Fruit fly (Drosophila melanogaster) whole organism, embryonic: ENCODE data around the gene Pex5.
A peak's percentile ranks its signal among the peaks of the same experiment; 100 is the strongest.

Experiments used
- Aef1 ChIP-seq: fragments of 200-800 bp; sonication (Bioruptor generic); IDR thresholded peaks from 3 replicates; pipeline ENCODE4 v1.3.6; 2022; ENCODE audit warnings: missing biosample characterization, missing genetic modification characterization
- Awh ChIP-seq: fragments of 200-800 bp; sonication (Bioruptor generic); IDR thresholded peaks from 2 replicates; pipeline ENCODE4, ENCODE4 v1.3.6; 2022; ENCODE audit warnings: missing biosample characterization, missing genetic modification characterization
- C15 ChIP-seq: fragments of 200-800 bp; sonication (Bioruptor generic); IDR thresholded peaks from 3 replicates; pipeline ENCODE4 v1.3.6; 2022; ENCODE audit warnings: missing biosample characterization, missing genetic modification characterization
- CG10543 ChIP-seq: fragments of 200-800 bp; sonication (Bioruptor generic); optimal IDR thresholded peaks from 3 replicates; lab custom pipeline; 2017; ENCODE audit warnings: missing biosample characterization, mild to moderate bottlenecking, missing genetic modification characterization, moderate library complexity
- CG13296 ChIP-seq: fragments of 200-800 bp; sonication (Bioruptor generic); optimal IDR thresholded peaks from 3 replicates; lab custom pipeline; 2018; ENCODE audit warnings: missing biosample characterization, mild to moderate bottlenecking, missing genetic modification characterization
- CG14014 ChIP-seq: fragments of 200-800 bp; sonication (Bioruptor generic); IDR thresholded peaks from 2 replicates; pipeline ENCODE4 v1.3.6; 2022; ENCODE audit warnings: missing biosample characterization, missing genetic modification characterization
- CG1647 ChIP-seq: fragments of 200-800 bp; sonication (Bioruptor generic); optimal IDR thresholded peaks from 3 replicates; lab custom pipeline; 2016; ENCODE audit warnings: missing biosample characterization, missing genetic modification characterization
- CG16813 ChIP-seq: fragments of 200-800 bp; sonication (Bioruptor generic); IDR thresholded peaks from 3 replicates; pipeline ENCODE4 v1.3.6; 2022; ENCODE audit warnings: missing biosample characterization, missing genetic modification characterization; ENCODE audit not compliant: partially characterized antibody
- CG16815 ChIP-seq: fragments of 200-800 bp; sonication (Bioruptor generic); optimal IDR thresholded peaks from 3 replicates; lab custom pipeline; 2017; ENCODE audit warnings: missing biosample characterization, mild to moderate bottlenecking, missing genetic modification characterization
- CG18619 ChIP-seq: fragments of 200-800 bp; sonication (Bioruptor generic); optimal IDR thresholded peaks from 3 replicates; lab custom pipeline; 2017; ENCODE audit warnings: missing biosample characterization, mild to moderate bottlenecking, missing genetic modification characterization
- CG2199 ChIP-seq: fragments of 200-800 bp; sonication (Bioruptor generic); IDR thresholded peaks from 3 replicates; pipeline ENCODE4 v1.3.6; 2022; ENCODE audit warnings: missing biosample characterization, missing genetic modification characterization
- CG34224 ChIP-seq: fragments of 200-800 bp; sonication (Bioruptor generic); IDR thresholded peaks from 3 replicates; pipeline ENCODE4 v1.3.6; 2022; ENCODE audit warnings: missing biosample characterization, missing genetic modification characterization; ENCODE audit not compliant: partially characterized antibody
- CG4282 ChIP-seq: fragments of 200-800 bp; sonication (Bioruptor generic); optimal IDR thresholded peaks from 2 replicates; lab custom pipeline; 2016; ENCODE audit warnings: missing biosample characterization, missing genetic modification characterization
- CG4360 ChIP-seq: fragments of 200-800 bp; sonication (Bioruptor generic); IDR thresholded peaks from 2 replicates; pipeline ENCODE4 v1.3.6; 2022; ENCODE audit warnings: missing biosample characterization, missing genetic modification characterization
- CG6175 ChIP-seq: fragments of 200-800 bp; sonication (Bioruptor generic); IDR thresholded peaks from 3 replicates; pipeline ENCODE4 v1.3.6; 2022; ENCODE audit warnings: missing biosample characterization, missing genetic modification characterization
- CG7745 ChIP-seq: fragments of 200-800 bp; sonication (Bioruptor generic); optimal IDR thresholded peaks from 2 replicates; lab custom pipeline; 2018; ENCODE audit warnings: missing biosample characterization, mild to moderate bottlenecking, missing genetic modification characterization, moderate library complexity
- CG9609 ChIP-seq: fragments of 200-800 bp; sonication (Bioruptor generic); optimal IDR thresholded peaks from 3 replicates; lab custom pipeline; 2016; ENCODE audit warnings: missing biosample characterization, missing genetic modification characterization
- E2f1 ChIP-seq: fragments of 200-800 bp; sonication (Bioruptor generic); IDR thresholded peaks from 2 replicates; pipeline ENCODE4 v1.3.6; 2022; ENCODE audit warnings: missing biosample characterization, missing genetic modification characterization
- Eip74EF ChIP-seq, 2 experiments: fragments of 200-800 bp in 1 of 2; fragments of >200 bp in 1 of 2; sonication (Bioruptor generic) in 1 of 2; optimal IDR thresholded peaks; 2 replicates each; lab custom pipeline; 2017 to 2019; ENCODE audit warnings: missing biosample characterization in 2 of 2, missing genetic modification characterization in 2 of 2, mild to moderate bottlenecking in 1 of 2, moderate library complexity in 1 of 2
- Elba2 ChIP-seq: fragments of 200-800 bp; sonication (Bioruptor generic); optimal IDR thresholded peaks from 3 replicates; lab custom pipeline; 2016; ENCODE audit warnings: missing biosample characterization, missing genetic modification characterization
- H2.0 ChIP-seq: fragments of 200-800 bp; sonication (Bioruptor generic); IDR thresholded peaks from 2 replicates; pipeline ENCODE4 v1.3.6; 2022; ENCODE audit warnings: missing biosample characterization, missing genetic modification characterization
- HHEX ChIP-seq: fragments of 200-800 bp; sonication (Bioruptor generic); optimal IDR thresholded peaks from 3 replicates; lab custom pipeline; 2017; ENCODE audit warnings: missing biosample characterization, mild to moderate bottlenecking, missing genetic modification characterization, missing genetic modification reagents
- Hmr ChIP-seq: fragments of 200-800 bp; sonication (Bioruptor generic); optimal IDR thresholded peaks from 3 replicates; lab custom pipeline; 2017; ENCODE audit warnings: mild to moderate bottlenecking, missing biosample characterization, missing genetic modification reagents, missing genetic modification characterization
- Hmx ChIP-seq: fragments of 200-800 bp; sonication (Bioruptor generic); optimal IDR thresholded peaks from 2 replicates; lab custom pipeline; 2016; ENCODE audit warnings: missing biosample characterization, missing genetic modification characterization
- MTF-1 ChIP-seq: fragments of 200-800 bp; sonication (Bioruptor generic); optimal IDR thresholded peaks from 2 replicates; lab custom pipeline; 2018; ENCODE audit warnings: missing biosample characterization, mild to moderate bottlenecking, missing genetic modification characterization, borderline replicate concordance
- Mrtf ChIP-seq: fragments of 200-800 bp; sonication (Bioruptor generic); IDR thresholded peaks from 3 replicates; pipeline ENCODE4 v1.3.6; 2022; ENCODE audit warnings: missing biosample characterization, missing genetic modification characterization
- Myb ChIP-seq: fragments of 200-800 bp; sonication (Bioruptor generic); optimal IDR thresholded peaks from 2 replicates; lab custom pipeline; 2016; ENCODE audit warnings: missing biosample characterization, missing genetic modification characterization
- Nf-YA ChIP-seq: fragments of 200-800 bp; sonication (Bioruptor generic); IDR thresholded peaks from 2 replicates; pipeline ENCODE4 v1.3.6; 2022; ENCODE audit warnings: missing biosample characterization, missing genetic modification characterization
- Xrp1 ChIP-seq: fragments of 200-800 bp; sonication (Bioruptor generic); IDR thresholded peaks from 2 replicates; pipeline ENCODE4 v1.3.6; 2022; ENCODE audit warnings: missing biosample characterization, missing genetic modification characterization
- YL-1 ChIP-seq: fragments of 200-800 bp; sonication (Bioruptor generic); optimal IDR thresholded peaks from 3 replicates; lab custom pipeline; 2017; ENCODE audit warnings: missing biosample characterization, mild to moderate bottlenecking, missing genetic modification characterization
- ato ChIP-seq: fragments of 200-800 bp; sonication (Bioruptor generic); IDR thresholded peaks from 2 replicates; pipeline ENCODE4 v1.3.6; 2022; ENCODE audit warnings: missing biosample characterization, missing genetic modification characterization; ENCODE audit not compliant: partially characterized antibody
- da ChIP-seq: fragments of 200-800 bp; sonication (Bioruptor generic); optimal IDR thresholded peaks from 2 replicates; lab custom pipeline; 2016; ENCODE audit warnings: missing biosample characterization, missing genetic modification characterization
- dmrt99B ChIP-seq: fragments of 200-800 bp; sonication (Bioruptor generic); optimal IDR thresholded peaks from 2 replicates; lab custom pipeline; 2018; ENCODE audit warnings: missing biosample characterization, mild to moderate bottlenecking, missing genetic modification characterization, moderate library complexity
- ems ChIP-seq: fragments of 200-800 bp; sonication (Bioruptor generic); optimal IDR thresholded peaks from 3 replicates; lab custom pipeline; 2016; ENCODE audit warnings: missing biosample characterization, missing genetic modification characterization
- ewg ChIP-seq: fragments of 200-800 bp; sonication (Bioruptor generic); optimal IDR thresholded peaks from 3 replicates; lab custom pipeline; 2017; ENCODE audit warnings: mild to moderate bottlenecking, missing biosample characterization, missing genetic modification reagents, missing genetic modification characterization
- gt ChIP-seq: fragments of 200-800 bp; sonication (Bioruptor generic); IDR thresholded peaks from 2 replicates; pipeline ENCODE4 v1.3.6; 2022; ENCODE audit warnings: missing biosample characterization, missing genetic modification characterization
- hkb ChIP-seq, 2 experiments: fragments of 200-800 bp in 1 of 2; fragments of >200 bp in 1 of 2; sonication (Bioruptor generic) in 1 of 2; IDR thresholded peaks in 1 of 2; optimal IDR thresholded peaks in 1 of 2; 2 replicates each; pipeline versions ENCODE4 v1.3.6 to Lab custom; 2017 to 2022; ENCODE audit warnings: missing biosample characterization in 1 of 2, missing genetic modification characterization in 1 of 2
- lmd ChIP-seq: fragments of 200-800 bp; sonication (Bioruptor generic); IDR thresholded peaks from 2 replicates; pipeline ENCODE4 v1.3.6; 2022; ENCODE audit warnings: missing biosample characterization, missing genetic modification characterization
- maf-S ChIP-seq: fragments of 200-800 bp; sonication (Bioruptor generic); optimal IDR thresholded peaks from 2 replicates; lab custom pipeline; 2016; ENCODE audit warnings: missing biosample characterization, missing genetic modification characterization
- mirr ChIP-seq: fragments of 200-800 bp; sonication (Bioruptor generic); optimal IDR thresholded peaks from 3 replicates; lab custom pipeline; 2018; ENCODE audit warnings: missing biosample characterization, mild to moderate bottlenecking, missing genetic modification characterization
- nau ChIP-seq: fragments of 200-800 bp; sonication (Bioruptor generic); optimal IDR thresholded peaks from 3 replicates; lab custom pipeline; 2017; ENCODE audit warnings: missing biosample characterization, mild to moderate bottlenecking, missing genetic modification characterization, missing genetic modification reagents
- nerfin-1 ChIP-seq: fragments of 200-800 bp; sonication (Bioruptor generic); optimal IDR thresholded peaks from 3 replicates; lab custom pipeline; 2019; ENCODE audit warnings: missing biosample characterization, mild to moderate bottlenecking, missing genetic modification characterization, moderate library complexity
- peb ChIP-seq: fragments of 200-800 bp; sonication (Bioruptor generic); IDR thresholded peaks from 2 replicates; pipeline ENCODE4 v1.3.6; 2022; ENCODE audit warnings: missing biosample characterization, missing genetic modification characterization
- prd ChIP-seq, 3 experiments: fragments of >200 bp in 2 of 3; fragments of 200-800 bp in 1 of 3; sonication (Bioruptor generic) in 1 of 3; optimal IDR thresholded peaks in 2 of 3; IDR thresholded peaks in 1 of 3; 2 replicates in 2 of 3; 3 replicates in 1 of 3; pipeline versions ENCODE4 v1.3.6 to Lab custom; 2017 to 2022; ENCODE audit warnings: missing biosample characterization in 1 of 3, missing genetic modification characterization in 1 of 3
- pros ChIP-seq: fragments of 200-800 bp; sonication (Bioruptor generic); optimal IDR thresholded peaks from 3 replicates; lab custom pipeline; 2019; ENCODE audit warnings: missing biosample characterization, mild to moderate bottlenecking, missing genetic modification characterization, moderate library complexity
- row ChIP-seq: fragments of 200-800 bp; sonication (Bioruptor generic); IDR thresholded peaks from 3 replicates; pipeline ENCODE4 v1.3.6; 2022; ENCODE audit warnings: missing biosample characterization, missing genetic modification characterization
- run ChIP-seq: fragments of 200-800 bp; sonication (Bioruptor generic); optimal IDR thresholded peaks from 3 replicates; lab custom pipeline; 2018; ENCODE audit warnings: missing biosample characterization, mild to moderate bottlenecking, missing genetic modification characterization
- sqz ChIP-seq: fragments of 200-800 bp; sonication (Bioruptor generic); optimal IDR thresholded peaks from 3 replicates; lab custom pipeline; 2018; ENCODE audit warnings: missing biosample characterization, mild to moderate bottlenecking, missing genetic modification characterization
- zf30C ChIP-seq: fragments of 200-800 bp; sonication (Bioruptor generic); optimal IDR thresholded peaks from 3 replicates; lab custom pipeline; 2018; ENCODE audit warnings: missing biosample characterization, mild to moderate bottlenecking, missing genetic modification characterization

Pex5 gene

dm6 chrX:1861620-1862184 lies 7.2 kb downstream of the Pex5 start, which contains the start of gene deltaCOP (continued):
- peak; percentile 74 for TF ChIP-seq E2f1
- peak; percentile 79 for TF ChIP-seq CG10543 (GFP tag; lab: Kevin White, UChicago)
- peak; percentile 86 for TF ChIP-seq Hmr
- peak; percentile 95 for TF ChIP-seq CG9609 (GFP tag; lab: Kevin White, UChicago)
- no peak for TF ChIP-seq CG16813
- peak; percentile 88 for TF ChIP-seq da (GFP tag; lab: Kevin White, UChicago)
- peak; percentile 11 for TF ChIP-seq nerfin-1 (tag; lab: Kevin White, UChicago)
- peak; percentile 91 for TF ChIP-seq lmd
- peak; percentile 66 for TF ChIP-seq hkb (optimal IDR thresholded peaks at IDR 0.05; lab: Kevin White, UChicago)
- peak; percentile 67 for TF ChIP-seq hkb (GFP tag; IDR thresholded peaks at IDR 0.05; lab: Robert Waterston, UW)
- TF ChIP-seq CG4360, result peak; percentile 26; the same call in 1 of the 2 replicates
- peak; percentile 67 for TF ChIP-seq Awh
- peak; percentile 88 for TF ChIP-seq CG1647 (GFP tag; lab: Kevin White, UChicago)
- TF ChIP-seq ato (GFP tag; lab: Robert Waterston, UW), result no peak
- peak; percentile 88 for TF ChIP-seq ems (GFP tag; lab: Kevin White, UChicago)
- peak; percentile 74 for TF ChIP-seq HHEX (GFP tag; lab: Kevin White, UChicago)
- no peak for TF ChIP-seq prd (optimal IDR thresholded peaks at IDR 0.05; lab: Kevin White, UChicago)
- peak; percentile 90 for TF ChIP-seq prd (GFP tag; IDR thresholded peaks at IDR 0.05; lab: Robert Waterston, UW)
- no peak for TF ChIP-seq Eip74EF (GFP tag; optimal IDR thresholded peaks at IDR 0.05; lab: Kevin White, UChicago)
- TF ChIP-seq Nf-YA, result no peak
- TF ChIP-seq sqz (GFP tag; lab: Kevin White, UChicago), result no peak
- TF ChIP-seq pros (GFP tag; lab: Kevin White, UChicago), result no peak
- TF ChIP-seq peb, result peak; percentile 26; the same call in 1 of the 2 replicates
- no peak for TF ChIP-seq dmrt99B (tag; lab: Kevin White, UChicago)
- peak; percentile 20 for TF ChIP-seq MTF-1 (GFP tag; lab: Kevin White, UChicago)
- TF ChIP-seq CG7745, result no peak
- TF ChIP-seq maf-S (GFP tag; lab: Kevin White, UChicago), result peak; percentile 88
- no peak for TF ChIP-seq CG2199
- TF ChIP-seq ewg (GFP tag; lab: Kevin White, UChicago), result peak; percentile 76
- peak; percentile 75 for TF ChIP-seq CG16815 (GFP tag; lab: Kevin White, UChicago)
- TF ChIP-seq Aef1, result peak; percentile 84
- TF ChIP-seq YL-1, result peak; percentile 62
- TF ChIP-seq row, result peak; percentile 99
- TF ChIP-seq CG34224 (GFP tag; lab: Robert Waterston, UW), result peak; percentile 23; the same call in 2 of the 3 replicates
- peak; percentile 79 for TF ChIP-seq CG6175 (GFP tag; lab: Robert Waterston, UW)
- TF ChIP-seq run (tag; lab: Kevin White, UChicago), result peak; percentile 30
- no peak for TF ChIP-seq Hmx
- peak; percentile 83 for TF ChIP-seq CG14014 (GFP tag; lab: Robert Waterston, UW)
- TF ChIP-seq CG18619 (GFP tag; lab: Kevin White, UChicago), result peak; percentile 74
- 0 out of 3 replicates have a peak, but pooled peaks have one; percentile 50 for TF ChIP-seq C15 (GFP tag; lab: Robert Waterston, UW)
- no peak for TF ChIP-seq nau (GFP tag; lab: Kevin White, UChicago)
- peak; percentile 72 for TF ChIP-seq CG13296 (GFP tag; lab: Kevin White, UChicago)
- peak; percentile 92 for TF ChIP-seq Myb
- no peak for TF ChIP-seq zf30C (GFP tag; lab: Kevin White, UChicago)
- peak; percentile 82 for TF ChIP-seq Xrp1
- no peak for TF ChIP-seq gt
- TF ChIP-seq mirr, result no peak
- TF ChIP-seq H2.0 (GFP tag; lab: Robert Waterston, UW), result peak; percentile 72
- peak; percentile 87 for TF ChIP-seq CG4282
- TF ChIP-seq Mrtf (GFP tag; lab: Robert Waterston, UW), result peak; percentile 69; the same call in 2 of the 3 replicates
- TF ChIP-seq Elba2, result peak; percentile 31
